Worm (Caenorhabditis elegans) whole organism, L2 larva: ENCODE measurements around the gene C56C10.4.

Experiments
- C34F6.9 ChIP-seq: fragments of 150-350 bp; optimal IDR thresholded peaks from 2 replicates; lab custom pipeline; 2014; ENCODE audit warnings: missing biosample characterization, missing genetic modification characterization
- F13H6.1 ChIP-seq: sonication (generic microtip); optimal IDR thresholded peaks from 2 replicates; lab custom pipeline; 2016; ENCODE audit warnings: missing genetic modification characterization, missing compliant biosample characterization
- Y55F3AM.14 ChIP-seq: fragments of 200-800 bp; sonication (Bioruptor generic); optimal IDR thresholded peaks from 2 replicates; lab custom pipeline; 2018; ENCODE audit warnings: mild to moderate bottlenecking, missing genetic modification characterization, missing compliant biosample characterization
- ZK546.5 ChIP-seq: sonication (generic microtip); optimal IDR thresholded peaks from 2 replicates; lab custom pipeline; 2017; ENCODE audit warnings: missing biosample characterization, missing genetic modification characterization
- aly-2 ChIP-seq: fragments of 150-350 bp; optimal IDR thresholded peaks from 2 replicates; lab custom pipeline; 2014; ENCODE audit warnings: missing biosample characterization, missing genetic modification characterization
- ama-1 ChIP-seq: fragments of 150-350 bp; optimal IDR thresholded peaks from 2 replicates; lab custom pipeline; 2018; ENCODE audit warnings: inconsistent platforms
- blmp-1 ChIP-seq: sonication (generic microtip); optimal IDR thresholded peaks from 2 replicates; lab custom pipeline; 2017; ENCODE audit warnings: missing genetic modification characterization, mild to moderate bottlenecking, missing compliant biosample characterization, antibody characterized with exemption, moderate library complexity; ENCODE audit not compliant: insufficient read depth
- ceh-82 ChIP-seq: fragments of 150-350 bp; optimal IDR thresholded peaks from 2 replicates; lab custom pipeline; 2014; ENCODE audit warnings: missing biosample characterization, missing genetic modification characterization
- elt-1 ChIP-seq: fragments of 150-350 bp; optimal IDR thresholded peaks from 2 replicates; lab custom pipeline; 2014; ENCODE audit warnings: missing biosample characterization, missing genetic modification characterization
- elt-3 ChIP-seq: sonication (generic microtip); optimal IDR thresholded peaks from 2 replicates; lab custom pipeline; 2017; ENCODE audit warnings: missing biosample characterization, missing genetic modification characterization
- fos-1 ChIP-seq: fragments of 150-350 bp; optimal IDR thresholded peaks from 2 replicates; lab custom pipeline; 2014; ENCODE audit warnings: missing biosample characterization, missing genetic modification characterization
- gmeb-1 ChIP-seq: fragments of 150-350 bp; optimal IDR thresholded peaks from 2 replicates; lab custom pipeline; 2014; ENCODE audit warnings: missing biosample characterization, missing genetic modification characterization
- lin-11 ChIP-seq: fragments of 150-350 bp; sonication (generic microtip); optimal IDR thresholded peaks from 2 replicates; lab custom pipeline; 2014; ENCODE audit warnings: missing biosample characterization, missing genetic modification characterization, inconsistent platforms, mixed read lengths
- lin-39 ChIP-seq: fragments of 150-350 bp; optimal IDR thresholded peaks from 2 replicates; lab custom pipeline; 2014; ENCODE audit warnings: missing biosample characterization, missing genetic modification reagents, missing genetic modification characterization
- lsy-2 ChIP-seq, 2 experiments: fragments of 150-350 bp in 1 of 2; sonication (generic microtip) in 1 of 2; optimal IDR thresholded peaks; 2 replicates each; lab custom pipeline; 2014 to 2017; ENCODE audit warnings: missing biosample characterization in 2 of 2, missing genetic modification characterization in 2 of 2
- mab-5 ChIP-seq: fragments of 150-350 bp; optimal IDR thresholded peaks from 2 replicates; lab custom pipeline; 2014; ENCODE audit warnings: missing biosample characterization, missing genetic modification characterization
- mdl-1 ChIP-seq, 2 experiments: fragments of 150-350 bp in 1 of 2; sonication (generic microtip) in 1 of 2; optimal IDR thresholded peaks; 2 replicates each; lab custom pipeline; 2017; ENCODE audit warnings: missing biosample characterization in 2 of 2, missing genetic modification characterization in 2 of 2
- nhr-10 ChIP-seq: sonication (generic microtip); optimal IDR thresholded peaks from 2 replicates; lab custom pipeline; 2017; ENCODE audit warnings: missing biosample characterization, missing genetic modification characterization
- nhr-129 ChIP-seq: fragments of 150-350 bp; optimal IDR thresholded peaks from 2 replicates; lab custom pipeline; 2014; ENCODE audit warnings: missing biosample characterization, missing genetic modification characterization
- nhr-21 ChIP-seq: fragments of 150-350 bp; optimal IDR thresholded peaks from 2 replicates; lab custom pipeline; 2014; ENCODE audit warnings: missing biosample characterization, missing genetic modification characterization
- nhr-237 ChIP-seq: fragments of 150-350 bp; optimal IDR thresholded peaks from 2 replicates; lab custom pipeline; 2014; ENCODE audit warnings: missing biosample characterization, missing genetic modification characterization
- nhr-25 ChIP-seq: fragments of 150-350 bp; sonication (generic microtip); optimal IDR thresholded peaks from 3 replicates; lab custom pipeline; 2014; ENCODE audit warnings: missing biosample characterization, missing genetic modification characterization
- nhr-6 ChIP-seq: fragments of 150-350 bp; optimal IDR thresholded peaks from 2 replicates; lab custom pipeline; 2014; ENCODE audit warnings: missing biosample characterization, missing genetic modification characterization
- peb-1 ChIP-seq: fragments of 150-350 bp; optimal IDR thresholded peaks from 2 replicates; lab custom pipeline; 2014; ENCODE audit warnings: missing biosample characterization, missing genetic modification characterization
- sem-4 ChIP-seq: fragments of 150-350 bp; optimal IDR thresholded peaks from 2 replicates; lab custom pipeline; 2014; ENCODE audit warnings: missing biosample characterization, missing genetic modification reagents, missing genetic modification characterization
- skn-1 ChIP-seq: sonication (generic microtip); optimal IDR thresholded peaks from 2 replicates; lab custom pipeline; 2017; ENCODE audit warnings: missing biosample characterization, missing genetic modification characterization
- sma-3 ChIP-seq: sonication (generic microtip); optimal IDR thresholded peaks from 2 replicates; lab custom pipeline; 2016; ENCODE audit warnings: missing genetic modification reagents, missing genetic modification characterization, missing compliant biosample characterization
- sma-9 ChIP-seq, 2 experiments: fragments of 150-350 bp in 1 of 2; sonication (generic microtip) in 1 of 2; optimal IDR thresholded peaks; 2 replicates each; lab custom pipeline; 2014 to 2016; ENCODE audit warnings: missing genetic modification characterization in 2 of 2, mild to moderate bottlenecking in 1 of 2, missing biosample characterization in 1 of 2, missing compliant biosample characterization in 1 of 2, missing genetic modification reagents in 1 of 2, moderate library complexity in 1 of 2
- snpc-4 ChIP-seq: fragments of 150-350 bp; optimal IDR thresholded peaks from 2 replicates; lab custom pipeline; 2014; ENCODE audit warnings: missing biosample characterization, missing genetic modification characterization
- unc-55 ChIP-seq: fragments of 150-350 bp; sonication (generic microtip); optimal IDR thresholded peaks from 3 replicates; lab custom pipeline; 2014; ENCODE audit warnings: missing biosample characterization, missing genetic modification reagents, missing genetic modification characterization
- zag-1 ChIP-seq: fragments of 150-350 bp; optimal IDR thresholded peaks from 2 replicates; lab custom pipeline; 2014; ENCODE audit warnings: missing biosample characterization, missing genetic modification characterization
- ztf-11 ChIP-seq: sonication (generic microtip); optimal IDR thresholded peaks from 2 replicates; lab custom pipeline; 2017; ENCODE audit warnings: missing biosample characterization, missing genetic modification characterization
- ztf-4 ChIP-seq: fragments of 150-350 bp; optimal IDR thresholded peaks from 2 replicates; lab custom pipeline; 2014; ENCODE audit warnings: missing biosample characterization, missing genetic modification characterization

C56C10.4 gene

ce11 chrII:6560291-6560690, 22.6 kb upstream of the C56C10.4 start:
- TF ChIP-seq elt-3 (tag; lab: Kevin White, UChicago), result no peak
- TF ChIP-seq nhr-129, result peak; percentile 27
- peak; percentile 51 for TF ChIP-seq ama-1 (lab: Kevin White, UChicago)

- TF ChIP-seq nhr-129 (peak; percentile 74), peb-1 (tag; lab: Kevin White, UChicago) (no peak), ama-1 (lab: Kevin White, UChicago) (peak; percentile 60), lsy-2 (tag; optimal IDR thresholded peaks at IDR 0.05; lab: Kevin White, UChicago) (peak in 1 of 2 experiments; percentile 9)
These were observed 21.6 kb upstream of the C56C10.4 start, which contains the start of gene F18C5.10 for ce11 chrII:6561300-6561699. Gene F18C5.10 (minus strand): TSS chrII:6561444.

ce11 chrII:6562203-6562867, 20.5 kb upstream of the C56C10.4 start:
- no peak for TF ChIP-seq gmeb-1 (tag; lab: Kevin White, UChicago)
- TF ChIP-seq lin-39 (tag; lab: Kevin White, UChicago), result no peak
- no peak for TF ChIP-seq aly-2 (tag; lab: Kevin White, UChicago)
- peak; percentile 35 for TF ChIP-seq Y55F3AM.14 (GFP tag; lab: Kevin White, UChicago)
- TF ChIP-seq skn-1 (tag; lab: Kevin White, UChicago), result no peak
- TF ChIP-seq zag-1 (tag; lab: Kevin White, UChicago), result no peak
- no peak for TF ChIP-seq lin-11
- TF ChIP-seq sma-9 (GFP tag; optimal IDR thresholded peaks at IDR 0.05; lab: Kevin White, UChicago), result peak; percentile 24
- no peak for TF ChIP-seq sma-9 (tag; optimal IDR thresholded peaks at IDR 0.05; lab: Kevin White, UChicago)
- TF ChIP-seq ztf-11 (tag; lab: Kevin White, UChicago), result no peak
- no peak for TF ChIP-seq nhr-21 (tag; lab: Kevin White, UChicago)
- TF ChIP-seq nhr-129, result no peak
- TF ChIP-seq nhr-6 (tag; lab: Kevin White, UChicago), result peak; percentile 17
- TF ChIP-seq fos-1 (tag; lab: Kevin White, UChicago), result peak; percentile 29
- TF ChIP-seq nhr-25 (tag; lab: Kevin White, UChicago), result peak; percentile 72
- TF ChIP-seq peb-1 (tag; lab: Kevin White, UChicago), result no peak
- TF ChIP-seq blmp-1 (tag; lab: Kevin White, UChicago), result peak; percentile 94
- TF ChIP-seq lsy-2 (tag; optimal IDR thresholded peaks at IDR 0.05; lab: Kevin White, UChicago), result peak in 1 of 2 experiments; percentile 9
- TF ChIP-seq ama-1 (lab: Kevin White, UChicago), result no peak
- no peak for TF ChIP-seq nhr-10 (tag; lab: Kevin White, UChicago)
- TF ChIP-seq elt-1 (tag; lab: Kevin White, UChicago), result no peak
- no peak for TF ChIP-seq mdl-1 (tag; optimal IDR thresholded peaks at IDR 0.05; lab: Kevin White, UChicago)
- TF ChIP-seq ceh-82, result no peak
- TF ChIP-seq elt-3 (tag; lab: Kevin White, UChicago), result no peak
- TF ChIP-seq F13H6.1 (tag; lab: Kevin White, UChicago), result peak; percentile 9
- TF ChIP-seq sma-3 (GFP tag; lab: Kevin White, UChicago), result peak; percentile 56
- TF ChIP-seq sem-4 (tag; lab: Kevin White, UChicago), result no peak
- no peak for TF ChIP-seq snpc-4 (tag; lab: Kevin White, UChicago)
- no peak for TF ChIP-seq unc-55 (GFP tag; lab: Kevin White, UChicago)
- TF ChIP-seq mab-5 (tag; lab: Kevin White, UChicago), result no peak
- TF ChIP-seq nhr-237 (tag; lab: Kevin White, UChicago), result no peak
- no peak for TF ChIP-seq ztf-4 (tag; lab: Kevin White, UChicago)

ce11 chrII:6563238-6563637, 19.6 kb upstream of the C56C10.4 start:
- TF ChIP-seq fos-1 (tag; lab: Kevin White, UChicago) (peak; percentile 39), ztf-11 (tag; lab: Kevin White, UChicago) (no peak), F13H6.1 (tag; lab: Kevin White, UChicago) (peak; percentile 11), C34F6.9 (tag; lab: Kevin White, UChicago) (peak; percentile 56), skn-1 (tag; lab: Kevin White, UChicago) (no peak), unc-55 (GFP tag; lab: Kevin White, UChicago) (peak; percentile 63), nhr-10 (tag; lab: Kevin White, UChicago) (no peak), nhr-6 (tag; lab: Kevin White, UChicago) (no peak), snpc-4 (tag; lab: Kevin White, UChicago) (no peak), lsy-2 (tag; optimal IDR thresholded peaks at IDR 0.05; lab: Kevin White, UChicago) (peak in 1 of 2 experiments; percentile 59), ZK546.5 (tag; lab: Kevin White, UChicago) (no peak), zag-1 (tag; lab: Kevin White, UChicago) (peak; percentile 43), nhr-129 (peak; percentile 57)
- TF ChIP-seq, all 48 proteins: peak for 7
